Worm (Caenorhabditis elegans) whole organism, mixed stage, embryonic: ENCODE results near the gene T06D8.2.

Source experiments
- M03D4.4 ChIP-seq: sonication (generic microtip); optimal IDR thresholded peaks from 2 replicates; lab custom pipeline; 2017; ENCODE audit warnings: mild to moderate bottlenecking, missing genetic modification characterization, missing compliant biosample characterization
- bed-3 ChIP-seq: fragments of 200-800 bp; sonication (Bioruptor generic); optimal IDR thresholded peaks from 3 replicates; lab custom pipeline; 2018; ENCODE audit warnings: mild to moderate bottlenecking, missing genetic modification characterization, moderate library complexity, missing compliant biosample characterization
- blmp-1 ChIP-seq: fragments of 150-350 bp; optimal IDR thresholded peaks from 2 replicates; lab custom pipeline; 2014; ENCODE audit warnings: missing biosample characterization, missing genetic modification characterization
- ceh-39 ChIP-seq: fragments of 150-350 bp; optimal IDR thresholded peaks from 2 replicates; lab custom pipeline; 2014; ENCODE audit warnings: missing biosample characterization, missing genetic modification characterization
- ceh-43 ChIP-seq: fragments of 200-800 bp; sonication (Bioruptor generic); optimal IDR thresholded peaks from 2 replicates; lab custom pipeline; 2018; ENCODE audit warnings: mild to moderate bottlenecking, missing genetic modification characterization, moderate library complexity, missing compliant biosample characterization
- ceh-83 ChIP-seq: fragments of 200-800 bp; sonication (Bioruptor generic); optimal IDR thresholded peaks from 2 replicates; lab custom pipeline; 2018; ENCODE audit warnings: mild to moderate bottlenecking, missing genetic modification characterization, missing compliant biosample characterization
- ces-1 ChIP-seq: fragments of 150-350 bp; optimal IDR thresholded peaks from 2 replicates; lab custom pipeline; 2014; ENCODE audit warnings: missing biosample characterization, missing genetic modification reagents, missing genetic modification characterization
- cnd-1 ChIP-seq: fragments of 200-800 bp; sonication (Bioruptor generic); optimal IDR thresholded peaks from 2 replicates; lab custom pipeline; 2018; ENCODE audit warnings: mild to moderate bottlenecking, missing genetic modification characterization, missing compliant biosample characterization
- drap-1 ChIP-seq: fragments of 200-800 bp; sonication (Bioruptor generic); optimal IDR thresholded peaks from 3 replicates; lab custom pipeline; 2018; ENCODE audit warnings: mild to moderate bottlenecking, missing genetic modification characterization, missing compliant biosample characterization
- elt-1 ChIP-seq: sonication (generic microtip); optimal IDR thresholded peaks from 2 replicates; lab custom pipeline; 2017; ENCODE audit warnings: missing genetic modification characterization, mild to moderate bottlenecking, missing compliant biosample characterization, antibody characterized with exemption, moderate library complexity, borderline replicate concordance; ENCODE audit not compliant: insufficient read depth
- elt-3 ChIP-seq: fragments of 150-350 bp; optimal IDR thresholded peaks from 2 replicates; lab custom pipeline; 2014; ENCODE audit warnings: missing biosample characterization, missing genetic modification characterization
- flh-1 ChIP-seq: fragments of 200-800 bp; sonication (Bioruptor generic); optimal IDR thresholded peaks from 2 replicates; lab custom pipeline; 2018; ENCODE audit warnings: mild to moderate bottlenecking, missing genetic modification characterization, moderate library complexity, missing compliant biosample characterization
- ham-2 ChIP-seq: fragments of 200-800 bp; sonication (Bioruptor generic); optimal IDR thresholded peaks from 2 replicates; lab custom pipeline; 2018; ENCODE audit warnings: mild to moderate bottlenecking, missing genetic modification characterization, missing compliant biosample characterization
- hlh-1 ChIP-seq: fragments of 150-350 bp; optimal IDR thresholded peaks from 2 replicates; lab custom pipeline; 2014; ENCODE audit warnings: missing biosample characterization, missing genetic modification reagents, missing genetic modification characterization
- lin-13 ChIP-seq: fragments of 150-350 bp; optimal IDR thresholded peaks from 2 replicates; lab custom pipeline; 2014; ENCODE audit warnings: missing biosample characterization, missing genetic modification characterization
- lin-32 ChIP-seq: fragments of 200-800 bp; sonication (Bioruptor generic); optimal IDR thresholded peaks from 2 replicates; lab custom pipeline; 2018; ENCODE audit warnings: mild to moderate bottlenecking, missing genetic modification characterization, missing compliant biosample characterization
- lsy-2 ChIP-seq: fragments of 150-350 bp; optimal IDR thresholded peaks from 2 replicates; lab custom pipeline; 2014; ENCODE audit warnings: missing biosample characterization, missing genetic modification characterization
- mab-5 ChIP-seq: fragments of 150-350 bp; optimal IDR thresholded peaks from 2 replicates; lab custom pipeline; 2014; ENCODE audit warnings: missing biosample characterization, missing genetic modification characterization
- mep-1 ChIP-seq: fragments of 150-350 bp; optimal IDR thresholded peaks from 2 replicates; lab custom pipeline; 2017; ENCODE audit warnings: missing biosample characterization, missing genetic modification reagents, missing genetic modification characterization, inconsistent platforms
- mls-2 ChIP-seq: sonication (generic microtip); optimal IDR thresholded peaks from 2 replicates; lab custom pipeline; 2016; ENCODE audit warnings: mild to moderate bottlenecking, missing genetic modification characterization, moderate library complexity, missing compliant biosample characterization
- nhr-12 ChIP-seq: fragments of 150-350 bp; optimal IDR thresholded peaks from 2 replicates; lab custom pipeline; 2014; ENCODE audit warnings: missing biosample characterization, missing genetic modification characterization
- nhr-2 ChIP-seq: fragments of 150-350 bp; optimal IDR thresholded peaks from 2 replicates; lab custom pipeline; 2014; ENCODE audit warnings: missing biosample characterization, missing genetic modification characterization
- nhr-237 ChIP-seq: fragments of 150-350 bp; optimal IDR thresholded peaks from 2 replicates; lab custom pipeline; 2014; ENCODE audit warnings: missing biosample characterization, missing genetic modification characterization
- nhr-28 ChIP-seq: fragments of 150-350 bp; optimal IDR thresholded peaks from 2 replicates; lab custom pipeline; 2014; ENCODE audit warnings: missing biosample characterization, missing genetic modification characterization
- nhr-76 ChIP-seq: sonication (generic microtip); optimal IDR thresholded peaks from 2 replicates; lab custom pipeline; 2017; ENCODE audit warnings: missing biosample characterization, missing genetic modification characterization
- pha-4 ChIP-seq: fragments of 150-350 bp; optimal IDR thresholded peaks from 2 replicates; lab custom pipeline; 2018; ENCODE audit warnings: missing biosample characterization, missing genetic modification reagents, missing genetic modification characterization
- sem-2 ChIP-seq: fragments of 200-800 bp; sonication (Bioruptor generic); optimal IDR thresholded peaks from 2 replicates; lab custom pipeline; 2018; ENCODE audit warnings: mild to moderate bottlenecking, missing genetic modification characterization, missing compliant biosample characterization
- snpc-4 ChIP-seq: fragments of 150-350 bp; optimal IDR thresholded peaks from 2 replicates; lab custom pipeline; 2014; ENCODE audit warnings: missing biosample characterization, missing genetic modification characterization
- sptf-1 ChIP-seq: sonication (generic microtip); optimal IDR thresholded peaks from 2 replicates; lab custom pipeline; 2017; ENCODE audit warnings: mild to moderate bottlenecking, missing genetic modification characterization, moderate library complexity, missing compliant biosample characterization
- tbx-8 ChIP-seq: fragments of 200-800 bp; sonication (Bioruptor generic); optimal IDR thresholded peaks from 2 replicates; lab custom pipeline; 2018; ENCODE audit warnings: mild to moderate bottlenecking, missing genetic modification characterization, moderate library complexity, missing compliant biosample characterization
- unc-120 ChIP-seq: sonication (generic microtip); optimal IDR thresholded peaks from 2 replicates; lab custom pipeline; 2017; ENCODE audit warnings: missing genetic modification characterization, missing compliant biosample characterization; ENCODE audit not compliant: poor library complexity, severe bottlenecking
- unc-39 ChIP-seq: fragments of 150-350 bp; optimal IDR thresholded peaks from 2 replicates; lab custom pipeline; 2014; ENCODE audit warnings: missing biosample characterization, missing genetic modification characterization
- unc-62 ChIP-seq: fragments of 150-350 bp; optimal IDR thresholded peaks from 2 replicates; lab custom pipeline; 2014; ENCODE audit warnings: missing biosample characterization, missing genetic modification reagents, missing genetic modification characterization
- ztf-11 ChIP-seq: fragments of 150-350 bp; optimal IDR thresholded peaks from 2 replicates; lab custom pipeline; 2014; ENCODE audit warnings: missing biosample characterization, missing genetic modification characterization

T06D8.2 gene

DNA sequence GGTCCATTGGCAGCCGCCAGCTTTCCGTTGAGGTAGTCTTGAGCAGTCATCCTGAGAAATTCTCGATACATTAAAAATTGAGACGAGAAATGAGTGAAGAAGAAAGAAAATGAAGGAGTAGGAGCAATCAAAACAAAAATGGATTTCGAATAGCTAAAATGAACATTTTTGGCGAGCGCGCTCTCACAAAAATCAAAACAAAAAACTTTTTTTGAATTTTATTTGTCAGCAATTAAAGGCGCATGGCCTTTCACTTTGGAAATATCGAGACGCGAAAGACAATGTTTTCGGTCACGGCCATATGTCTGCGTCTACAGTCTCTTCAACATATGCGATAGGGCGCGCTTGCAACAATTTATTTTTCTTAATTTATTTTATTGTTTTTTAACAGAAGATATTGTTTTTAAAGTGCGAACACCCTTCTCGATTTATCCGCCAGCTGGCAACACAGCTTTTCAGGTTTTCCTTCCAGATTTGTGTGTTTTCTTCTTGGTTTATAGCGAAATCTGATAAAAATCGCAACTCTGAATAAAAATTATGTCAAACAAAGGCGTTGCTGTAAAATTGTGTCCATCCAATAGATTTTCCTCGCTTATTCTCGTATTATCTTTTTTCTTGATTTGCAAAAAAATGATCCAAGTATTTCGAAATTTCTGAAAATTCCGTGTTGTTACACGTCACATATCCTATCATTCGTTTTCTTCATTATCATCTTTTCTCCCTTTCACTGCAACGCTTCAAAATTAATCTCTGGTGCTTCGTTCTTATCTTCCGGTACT, 12.6 kb downstream of the T06D8.2 start, which contains the start of the genes rpn-9 and T06D8.9:
TSS of gene rpn-9 (minus strand) at position 51 of the 779 bp plus-strand sequence.
TSS of gene T06D8.9 (plus strand) at position 729 of the 779 bp plus-strand sequence.
- TF ChIP-seq nhr-237 (tag; lab: Kevin White, UChicago) (peak; percentile 91), ceh-43 (no peak), mab-5 (no peak), hlh-1 (peak; percentile 62), ham-2 (GFP tag; lab: Kevin White, UChicago) (no peak), lsy-2 (tag; lab: Kevin White, UChicago) (peak; percentile 83), unc-120 (tag; lab: Kevin White, UChicago) (peak; percentile 55), mep-1 (tag; lab: Kevin White, UChicago) (peak; percentile 92), tbx-8 (GFP tag; lab: Kevin White, UChicago) (no peak), lin-13 (tag; lab: Kevin White, UChicago) (peak; percentile 69), blmp-1 (tag; lab: Kevin White, UChicago) (peak; percentile 26), pha-4 (tag; lab: Kevin White, UChicago) (peak; percentile 68), mls-2 (tag; lab: Kevin White, UChicago) (peak; percentile 39), drap-1 (GFP tag; lab: Kevin White, UChicago) (peak; percentile 24), unc-62 (GFP tag; lab: Kevin White, UChicago) (peak; percentile 59)

DNA sequence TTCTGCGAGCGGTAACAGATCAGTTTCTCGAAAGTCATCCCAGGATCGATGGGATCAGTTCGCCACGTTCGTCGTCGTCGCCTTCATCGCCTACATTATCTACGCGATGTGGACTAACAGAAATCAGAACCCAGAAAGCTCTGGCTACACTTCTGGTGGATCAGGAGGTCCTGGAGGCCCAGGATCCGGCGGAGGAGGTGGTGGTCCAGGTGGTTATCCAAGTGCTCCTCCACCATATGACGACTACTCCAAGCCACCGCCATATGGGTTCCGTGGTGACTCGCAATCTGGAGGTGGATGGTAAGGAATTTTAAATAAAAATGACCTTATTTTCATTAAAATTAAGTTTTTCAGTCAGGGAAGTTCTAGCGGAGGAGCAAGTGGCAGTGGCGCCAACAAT, 13.7 kb downstream of the T06D8.2 start:
- TF ChIP-seq ceh-39 (tag; lab: Kevin White, UChicago), result no peak
- TF ChIP-seq nhr-28 (tag; lab: Kevin White, UChicago), result no peak
- no peak for TF ChIP-seq lin-32 (GFP tag; lab: Kevin White, UChicago)
- TF ChIP-seq snpc-4 (tag; lab: Kevin White, UChicago), result no peak
- TF ChIP-seq lsy-2 (tag; lab: Kevin White, UChicago), result no peak
- no peak for TF ChIP-seq unc-39 (tag; lab: Kevin White, UChicago)
- no peak for TF ChIP-seq tbx-8 (GFP tag; lab: Kevin White, UChicago)
- no peak for TF ChIP-seq ham-2 (GFP tag; lab: Kevin White, UChicago)
- TF ChIP-seq nhr-237 (tag; lab: Kevin White, UChicago), result no peak
- TF ChIP-seq mls-2 (tag; lab: Kevin White, UChicago), result no peak
- no peak for TF ChIP-seq lin-13 (tag; lab: Kevin White, UChicago)
- no peak for TF ChIP-seq elt-1 (tag; lab: Kevin White, UChicago)
- TF ChIP-seq elt-3 (tag; lab: Kevin White, UChicago), result no peak
- no peak for TF ChIP-seq mab-5
- TF ChIP-seq pha-4 (tag; lab: Kevin White, UChicago), result no peak
- no peak for TF ChIP-seq M03D4.4 (tag; lab: Kevin White, UChicago)
- TF ChIP-seq cnd-1, result no peak
- no peak for TF ChIP-seq ceh-83
- no peak for TF ChIP-seq bed-3

DNA sequence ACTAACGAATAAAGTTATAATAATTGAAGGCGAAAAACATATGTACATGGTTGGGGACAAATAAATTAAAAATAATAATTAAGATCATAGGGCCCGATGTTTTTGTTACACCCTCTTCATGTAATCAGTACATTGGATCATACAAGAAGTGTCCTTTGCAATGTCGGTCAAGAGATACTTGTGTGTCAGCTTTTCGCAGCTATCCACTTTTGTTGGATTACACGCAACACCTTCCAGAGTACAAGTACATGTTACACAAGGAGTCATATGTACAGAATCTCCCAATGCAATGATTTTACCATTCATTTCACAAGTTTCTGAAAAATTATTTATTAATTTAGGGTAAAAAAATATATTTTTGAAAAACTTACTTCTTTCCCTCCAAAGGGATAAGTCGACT, 14.5 kb downstream of the T06D8.2 start:
- TF ChIP-seq ham-2 (GFP tag; lab: Kevin White, UChicago) (no peak), sptf-1 (no peak), cnd-1 (no peak), ztf-11 (tag; lab: Kevin White, UChicago) (no peak), pha-4 (tag; lab: Kevin White, UChicago) (no peak), unc-39 (tag; lab: Kevin White, UChicago) (no peak), M03D4.4 (tag; lab: Kevin White, UChicago) (no peak), lin-32 (GFP tag; lab: Kevin White, UChicago) (no peak), nhr-28 (tag; lab: Kevin White, UChicago) (no peak), bed-3 (no peak), elt-1 (tag; lab: Kevin White, UChicago) (no peak), nhr-237 (tag; lab: Kevin White, UChicago) (no peak), nhr-76 (tag; lab: Kevin White, UChicago) (no peak), lin-13 (tag; lab: Kevin White, UChicago) (no peak), unc-62 (GFP tag; lab: Kevin White, UChicago) (no peak), ceh-39 (tag; lab: Kevin White, UChicago) (no peak), sem-2 (GFP tag; lab: Kevin White, UChicago) (no peak), mls-2 (tag; lab: Kevin White, UChicago) (no peak)

DNA sequence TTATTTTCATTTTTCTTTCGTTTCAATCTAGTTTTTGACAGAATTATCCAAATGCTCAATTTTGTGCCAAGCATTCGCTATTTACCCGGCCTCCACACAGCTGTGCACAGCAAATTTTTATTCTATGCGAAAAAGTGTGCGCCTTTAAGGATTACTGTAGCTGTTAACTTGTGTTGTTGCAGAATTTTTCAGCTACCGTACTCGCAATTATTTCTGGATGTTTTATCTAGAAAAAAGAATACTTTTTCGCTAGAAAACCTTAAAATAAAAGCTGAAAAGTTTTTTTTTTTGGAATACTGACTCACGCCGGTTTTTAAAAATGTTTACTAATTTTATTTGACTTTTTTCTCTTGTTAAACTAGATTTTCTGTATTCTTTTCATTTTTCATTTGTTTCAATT, 15.0 kb downstream of the T06D8.2 start:
- TF ChIP-seq tbx-8 (GFP tag; lab: Kevin White, UChicago), result no peak
- no peak for TF ChIP-seq elt-1 (tag; lab: Kevin White, UChicago)
- no peak for TF ChIP-seq ces-1 (GFP tag; lab: Kevin White, UChicago)
- TF ChIP-seq nhr-28 (tag; lab: Kevin White, UChicago), result no peak
- no peak for TF ChIP-seq nhr-237 (tag; lab: Kevin White, UChicago)
- TF ChIP-seq nhr-2 (tag; lab: Kevin White, UChicago), result no peak
- no peak for TF ChIP-seq lin-32 (GFP tag; lab: Kevin White, UChicago)
- TF ChIP-seq hlh-1, result no peak
- no peak for TF ChIP-seq lsy-2 (tag; lab: Kevin White, UChicago)
- no peak for TF ChIP-seq flh-1
- TF ChIP-seq ceh-83, result no peak
- no peak for TF ChIP-seq mep-1 (tag; lab: Kevin White, UChicago)
- no peak for TF ChIP-seq nhr-12 (tag; lab: Kevin White, UChicago)
- TF ChIP-seq unc-120 (tag; lab: Kevin White, UChicago), result no peak
- TF ChIP-seq ham-2 (GFP tag; lab: Kevin White, UChicago), result no peak
- TF ChIP-seq blmp-1 (tag; lab: Kevin White, UChicago), result no peak
